Worm (Caenorhabditis elegans) whole organism, L3 larva: ENCODE measurements around the gene ctsa-1.1.

Experiments used
- R02D3.7 ChIP-seq: fragments of 150-350 bp; optimal IDR thresholded peaks from 2 replicates; lab custom pipeline; 2014; ENCODE audit warnings: missing biosample characterization, missing genetic modification characterization
- ZK546.5 ChIP-seq: sonication (generic microtip); optimal IDR thresholded peaks from 2 replicates; lab custom pipeline; 2017; ENCODE audit warnings: missing biosample characterization, missing genetic modification characterization
- aly-2 ChIP-seq: fragments of 150-350 bp; optimal IDR thresholded peaks from 2 replicates; lab custom pipeline; 2014; ENCODE audit warnings: missing biosample characterization, missing genetic modification characterization
- ama-1 ChIP-seq: fragments of 150-350 bp; optimal IDR thresholded peaks from 2 replicates; lab custom pipeline; 2018
- ceh-16 ChIP-seq: sonication (generic microtip); optimal IDR thresholded peaks from 2 replicates; lab custom pipeline; 2017; ENCODE audit warnings: missing biosample characterization, missing genetic modification characterization
- ceh-28 ChIP-seq: fragments of 150-350 bp; optimal IDR thresholded peaks from 2 replicates; lab custom pipeline; 2014; ENCODE audit warnings: missing biosample characterization, missing genetic modification reagents, missing genetic modification characterization
- ceh-82 ChIP-seq: fragments of 150-350 bp; optimal IDR thresholded peaks from 2 replicates; lab custom pipeline; 2014; ENCODE audit warnings: missing biosample characterization, missing genetic modification characterization
- ceh-9 ChIP-seq: sonication (generic microtip); optimal IDR thresholded peaks from 2 replicates; lab custom pipeline; 2018; ENCODE audit warnings: missing biosample characterization, missing genetic modification characterization
- daf-12 ChIP-seq: fragments of 150-350 bp; optimal IDR thresholded peaks from 2 replicates; lab custom pipeline; 2014; ENCODE audit warnings: missing biosample characterization, missing genetic modification reagents, missing genetic modification characterization
- egl-27 ChIP-seq: sonication (generic microtip); optimal IDR thresholded peaks from 4 replicates; lab custom pipeline; 2017; ENCODE audit warnings: missing biosample characterization, missing genetic modification reagents, missing genetic modification characterization
- egl-5 ChIP-seq: fragments of 150-350 bp; optimal IDR thresholded peaks from 2 replicates; lab custom pipeline; 2017; ENCODE audit warnings: missing biosample characterization, missing genetic modification reagents, missing genetic modification characterization, inconsistent platforms
- elt-1 ChIP-seq: fragments of 150-350 bp; optimal IDR thresholded peaks from 2 replicates; lab custom pipeline; 2014; ENCODE audit warnings: missing biosample characterization, missing genetic modification characterization
- elt-2 ChIP-seq: sonication (generic microtip); optimal IDR thresholded peaks from 2 replicates; lab custom pipeline; 2016; ENCODE audit warnings: missing genetic modification reagents, mild to moderate bottlenecking, missing genetic modification characterization, missing compliant biosample characterization
- elt-3 ChIP-seq, 3 experiments: fragments of 150-350 bp in 1 of 3; sonication (generic microtip) in 2 of 3; optimal IDR thresholded peaks; 2 replicates in 2 of 3; 4 replicates in 1 of 3; lab custom pipeline; 2014 to 2017; ENCODE audit warnings: missing biosample characterization in 3 of 3, missing genetic modification characterization in 3 of 3
- eor-1 ChIP-seq, 2 experiments: fragments of 150-350 bp; optimal IDR thresholded peaks; 2 replicates each; lab custom pipeline; 2014 to 2018; ENCODE audit warnings: missing biosample characterization in 2 of 2, missing genetic modification characterization in 2 of 2
- fkh-10 ChIP-seq: sonication (generic microtip); optimal IDR thresholded peaks from 2 replicates; lab custom pipeline; 2017; ENCODE audit warnings: missing biosample characterization, missing genetic modification reagents, missing genetic modification characterization
- fkh-2 ChIP-seq: fragments of 150-350 bp; optimal IDR thresholded peaks from 2 replicates; lab custom pipeline; 2014; ENCODE audit warnings: missing biosample characterization, missing genetic modification reagents, missing genetic modification characterization
- fos-1 ChIP-seq: fragments of 150-350 bp; optimal IDR thresholded peaks from 2 replicates; lab custom pipeline; 2014; ENCODE audit warnings: missing biosample characterization, missing genetic modification characterization
- hmg-11 ChIP-seq: sonication (generic microtip); optimal IDR thresholded peaks from 2 replicates; lab custom pipeline; 2016; ENCODE audit warnings: missing genetic modification characterization, missing compliant biosample characterization
- jun-1 ChIP-seq: fragments of 150-350 bp; optimal IDR thresholded peaks from 2 replicates; lab custom pipeline; 2014; ENCODE audit warnings: missing biosample characterization, missing genetic modification reagents, missing genetic modification characterization
- lin-15B ChIP-seq: fragments of 150-350 bp; optimal IDR thresholded peaks from 2 replicates; lab custom pipeline; 2014; ENCODE audit warnings: missing biosample characterization, missing genetic modification characterization
- lin-39 ChIP-seq: fragments of 150-350 bp; optimal IDR thresholded peaks from 2 replicates; lab custom pipeline; 2018; ENCODE audit warnings: missing biosample characterization, missing genetic modification reagents, missing genetic modification characterization
- lsy-12 ChIP-seq: sonication (generic microtip); optimal IDR thresholded peaks from 2 replicates; lab custom pipeline; 2016; ENCODE audit warnings: mild to moderate bottlenecking, missing genetic modification characterization, missing compliant biosample characterization
- mdl-1 ChIP-seq: fragments of 150-350 bp; optimal IDR thresholded peaks from 2 replicates; lab custom pipeline; 2014; ENCODE audit warnings: missing biosample characterization, missing genetic modification characterization
- mml-1 ChIP-seq: fragments of 150-350 bp; sonication (generic microtip); optimal IDR thresholded peaks from 3 replicates; lab custom pipeline; 2014; ENCODE audit warnings: missing biosample characterization, missing genetic modification characterization
- nfya-1 ChIP-seq: sonication (generic microtip); optimal IDR thresholded peaks from 2 replicates; lab custom pipeline; 2017; ENCODE audit warnings: missing genetic modification characterization, mild to moderate bottlenecking, missing compliant biosample characterization, antibody characterized with exemption, moderate library complexity; ENCODE audit not compliant: insufficient read depth
- nhr-11 ChIP-seq: fragments of 150-350 bp; optimal IDR thresholded peaks from 2 replicates; lab custom pipeline; 2014; ENCODE audit warnings: missing biosample characterization, missing genetic modification characterization
- nhr-12 ChIP-seq: fragments of 150-350 bp; optimal IDR thresholded peaks from 2 replicates; lab custom pipeline; 2014; ENCODE audit warnings: missing biosample characterization, missing genetic modification characterization
- nhr-23 ChIP-seq: fragments of 150-350 bp; optimal IDR thresholded peaks from 2 replicates; lab custom pipeline; 2014; ENCODE audit warnings: missing biosample characterization, missing genetic modification reagents, missing genetic modification characterization
- nhr-237 ChIP-seq: fragments of 150-350 bp; optimal IDR thresholded peaks from 2 replicates; lab custom pipeline; 2014; ENCODE audit warnings: missing biosample characterization, missing genetic modification characterization
- nhr-25 ChIP-seq: sonication (generic microtip); optimal IDR thresholded peaks from 2 replicates; lab custom pipeline; 2017; ENCODE audit warnings: missing biosample characterization, missing genetic modification characterization
- nhr-28 ChIP-seq: fragments of 150-350 bp; optimal IDR thresholded peaks from 2 replicates; lab custom pipeline; 2014; ENCODE audit warnings: missing biosample characterization, missing genetic modification characterization
- nhr-43 ChIP-seq: sonication (generic microtip); optimal IDR thresholded peaks from 2 replicates; lab custom pipeline; 2016; ENCODE audit warnings: mild to moderate bottlenecking, missing genetic modification characterization, missing compliant biosample characterization; ENCODE audit not compliant: poor library complexity, severe bottlenecking
- nhr-67 ChIP-seq: fragments of 150-350 bp; optimal IDR thresholded peaks from 2 replicates; lab custom pipeline; 2014; ENCODE audit warnings: missing biosample characterization, missing genetic modification characterization
- nhr-76 ChIP-seq: fragments of 150-350 bp; sonication (generic microtip); optimal IDR thresholded peaks from 5 replicates; lab custom pipeline; 2014; ENCODE audit warnings: missing biosample characterization, missing genetic modification characterization
- nhr-77 ChIP-seq: fragments of 150-350 bp; optimal IDR thresholded peaks from 2 replicates; lab custom pipeline; 2014; ENCODE audit warnings: missing biosample characterization, missing genetic modification characterization
- pha-4 ChIP-seq: fragments of 150-350 bp; optimal IDR thresholded peaks from 2 replicates; lab custom pipeline; 2014; ENCODE audit warnings: missing biosample characterization, missing genetic modification reagents, missing genetic modification characterization
- pqm-1 ChIP-seq: fragments of 150-350 bp; optimal IDR thresholded peaks from 2 replicates; lab custom pipeline; 2017; ENCODE audit warnings: missing biosample characterization, missing genetic modification characterization, inconsistent platforms
- sea-2 ChIP-seq: fragments of 150-350 bp; sonication (generic microtip); optimal IDR thresholded peaks from 4 replicates; lab custom pipeline; 2014; ENCODE audit warnings: missing biosample characterization, missing genetic modification reagents, missing genetic modification characterization
- skn-1 ChIP-seq: fragments of 150-350 bp; optimal IDR thresholded peaks from 2 replicates; lab custom pipeline; 2014; ENCODE audit warnings: missing biosample characterization, missing genetic modification characterization
- snpc-4 ChIP-seq: fragments of 150-350 bp; optimal IDR thresholded peaks from 2 replicates; lab custom pipeline; 2014; ENCODE audit warnings: missing biosample characterization, missing genetic modification characterization
- tbx-2 ChIP-seq: sonication (generic microtip); optimal IDR thresholded peaks from 2 replicates; lab custom pipeline; 2016; ENCODE audit warnings: mild to moderate bottlenecking, missing genetic modification characterization, missing compliant biosample characterization
- unc-39 ChIP-seq: sonication (generic microtip); optimal IDR thresholded peaks from 4 replicates; lab custom pipeline; 2017; ENCODE audit warnings: missing biosample characterization, missing genetic modification characterization
- unc-62 ChIP-seq: fragments of 150-350 bp; sonication (generic microtip); optimal IDR thresholded peaks from 4 replicates; lab custom pipeline; 2014; ENCODE audit warnings: missing biosample characterization, missing genetic modification reagents, missing genetic modification characterization
- zag-1 ChIP-seq: fragments of 150-350 bp; optimal IDR thresholded peaks from 2 replicates; lab custom pipeline; 2014; ENCODE audit warnings: missing biosample characterization, missing genetic modification characterization
- ztf-11 ChIP-seq: fragments of 150-350 bp; optimal IDR thresholded peaks from 2 replicates; lab custom pipeline; 2014; ENCODE audit warnings: missing biosample characterization, missing genetic modification characterization
- ztf-4 ChIP-seq: fragments of 150-350 bp; optimal IDR thresholded peaks from 2 replicates; lab custom pipeline; 2014; ENCODE audit warnings: missing biosample characterization, missing genetic modification characterization

ctsa-1.1 gene

ce11 chrII:4736585-4736984 is 863 bp upstream of the ctsa-1.1 start:
- TF ChIP-seq fkh-2 (tag; lab: Kevin White, UChicago) = no peak
- no peak for TF ChIP-seq ceh-16 (tag; lab: Kevin White, UChicago)
- no peak for TF ChIP-seq nhr-28
- no peak for TF ChIP-seq nhr-11 (tag; lab: Kevin White, UChicago)
- no peak for TF ChIP-seq jun-1 (tag; lab: Kevin White, UChicago)
- TF ChIP-seq ceh-82 (tag; lab: Kevin White, UChicago) = no peak
- no peak for TF ChIP-seq unc-39 (tag; lab: Kevin White, UChicago)
- TF ChIP-seq nfya-1 = no peak
- TF ChIP-seq tbx-2 = no peak
- TF ChIP-seq ZK546.5 (tag; lab: Kevin White, UChicago) = no peak
- TF ChIP-seq mdl-1 (tag; lab: Kevin White, UChicago) = no peak
- TF ChIP-seq nhr-77 (tag; lab: Kevin White, UChicago) = no peak
- no peak for TF ChIP-seq pqm-1 (tag; lab: Kevin White, UChicago)
- no peak for TF ChIP-seq lin-15B (tag; lab: Kevin White, UChicago)
- TF ChIP-seq eor-1 (tag; optimal IDR thresholded peaks at IDR 0.05; lab: Kevin White, UChicago) = no peak
- no peak for TF ChIP-seq lin-39 (tag; lab: Kevin White, UChicago)
- TF ChIP-seq snpc-4 (tag; lab: Kevin White, UChicago) = no peak
- TF ChIP-seq lsy-12 (tag; lab: Kevin White, UChicago) = no peak
- TF ChIP-seq ceh-28 (tag; lab: Kevin White, UChicago) = no peak
- TF ChIP-seq nhr-237 (tag; lab: Kevin White, UChicago) = no peak

ce11 chrII:4739984-4740462 is 2.6 kb downstream of the ctsa-1.1 start, which contains the start of gene eas-1:
TSS of gene eas-1 (plus strand) at chrII:4740412.
- TF ChIP-seq zag-1 (tag; lab: Kevin White, UChicago) = no peak
- no peak for TF ChIP-seq ceh-82 (tag; lab: Kevin White, UChicago)
- TF ChIP-seq nhr-11 (tag; lab: Kevin White, UChicago) = no peak
- no peak for TF ChIP-seq nhr-28
- peak; percentile 22 for TF ChIP-seq hmg-11 (tag; lab: Kevin White, UChicago)
- peak; percentile 3 for TF ChIP-seq tbx-2
- TF ChIP-seq lin-39 (tag; lab: Kevin White, UChicago) = peak; percentile 52
- no peak for TF ChIP-seq eor-1 (tag; optimal IDR thresholded peaks at IDR 0.05; lab: Kevin White, UChicago)
- no peak for TF ChIP-seq elt-3 (tag; optimal IDR thresholded peaks at IDR 0.05; lab: Kevin White, UChicago)
- no peak for TF ChIP-seq ceh-16 (tag; lab: Kevin White, UChicago)
- TF ChIP-seq ceh-28 (tag; lab: Kevin White, UChicago) = peak; percentile 35
- no peak for TF ChIP-seq ama-1 (lab: Kevin White, UChicago)
- no peak for TF ChIP-seq ceh-9 (tag; lab: Kevin White, UChicago)
- no peak for TF ChIP-seq nhr-237 (tag; lab: Kevin White, UChicago)
- TF ChIP-seq nhr-23 (tag; lab: Kevin White, UChicago) = peak; percentile 81
- TF ChIP-seq ztf-11 (tag; lab: Kevin White, UChicago) = no peak
- peak; percentile 77 for TF ChIP-seq nhr-25 (tag; lab: Kevin White, UChicago)
- TF ChIP-seq unc-39 (tag; lab: Kevin White, UChicago) = no peak
- no peak for TF ChIP-seq fkh-2 (tag; lab: Kevin White, UChicago)
- TF ChIP-seq lin-15B (tag; lab: Kevin White, UChicago) = peak; percentile 82
- no peak for TF ChIP-seq pha-4
- TF ChIP-seq lsy-12 (tag; lab: Kevin White, UChicago) = peak; percentile 82
- TF ChIP-seq daf-12 (tag; lab: Kevin White, UChicago) = no peak
- TF ChIP-seq sea-2 (GFP tag; lab: Kevin White, UChicago) = no peak
- no peak for TF ChIP-seq nhr-77 (tag; lab: Kevin White, UChicago)
- TF ChIP-seq elt-2 (tag; lab: Kevin White, UChicago) = peak; percentile 62
- TF ChIP-seq nhr-43 = peak; percentile 90
- TF ChIP-seq skn-1 (tag; lab: Kevin White, UChicago) = peak; percentile 44
- peak; percentile 25 for TF ChIP-seq R02D3.7
- no peak for TF ChIP-seq ZK546.5 (tag; lab: Kevin White, UChicago)
- TF ChIP-seq elt-1 (tag; lab: Kevin White, UChicago) = no peak
- TF ChIP-seq fos-1 (tag; lab: Kevin White, UChicago) = no peak
- TF ChIP-seq unc-62 (GFP tag; lab: Kevin White, UChicago) = no peak
- no peak for TF ChIP-seq nhr-67 (tag; lab: Kevin White, UChicago)
- TF ChIP-seq egl-27 (tag; lab: Kevin White, UChicago) = no peak
- TF ChIP-seq nhr-76 (tag; lab: Kevin White, UChicago) = no peak
- TF ChIP-seq snpc-4 (tag; lab: Kevin White, UChicago) = peak; percentile 72
- no peak for TF ChIP-seq fkh-10 (GFP tag; lab: Kevin White, UChicago)
- no peak for TF ChIP-seq egl-5 (tag; lab: Kevin White, UChicago)
- TF ChIP-seq mml-1 = no peak
- TF ChIP-seq nfya-1 = peak; percentile 82
- TF ChIP-seq ztf-4 = no peak
- TF ChIP-seq jun-1 (tag; lab: Kevin White, UChicago) = peak; percentile 57
- TF ChIP-seq pqm-1 (tag; lab: Kevin White, UChicago) = peak; percentile 21
- TF ChIP-seq nhr-12 (tag; lab: Kevin White, UChicago) = no peak
- TF ChIP-seq aly-2 (tag; lab: Kevin White, UChicago) = no peak
- TF ChIP-seq mdl-1 (tag; lab: Kevin White, UChicago) = peak; percentile 53
